Fruit fly (Drosophila melanogaster): ENCODE measurements around the gene ctrip.

The ctrip gene

DNA sequence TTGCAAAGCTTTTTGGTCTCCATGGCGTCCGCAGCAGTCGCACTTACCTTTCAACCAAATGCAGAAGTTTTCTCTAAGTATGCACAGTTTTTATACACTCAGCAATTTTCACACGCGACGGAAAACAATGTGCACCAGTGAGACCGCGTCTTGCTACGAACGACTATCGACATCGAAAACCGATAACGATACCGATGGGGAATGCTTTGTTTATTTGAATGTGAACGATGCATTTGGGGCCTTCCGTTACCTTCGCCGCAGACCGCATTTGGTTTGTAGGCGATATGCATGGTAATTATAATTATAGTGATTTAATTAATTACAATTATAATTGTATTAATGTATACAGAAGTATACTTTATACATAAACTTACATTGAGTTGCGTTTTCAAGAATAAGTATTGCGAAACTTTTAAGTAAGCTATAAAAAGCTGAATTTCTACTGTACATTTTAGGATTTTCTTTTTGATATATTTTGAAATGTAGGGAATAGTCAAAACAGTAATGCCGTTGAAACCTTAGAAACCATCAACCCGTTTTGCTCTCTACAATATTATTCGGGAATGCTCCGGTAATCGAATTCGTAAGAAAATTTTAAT lies at the start of gene ctrip, which contains the start of gene Hus1-like (continued):
- TF ChIP-seq CG12391 (tag; optimal IDR thresholded peaks at IDR 0.05) (peak; percentile 6), amos (GFP tag; IDR thresholded peaks at IDR 0.05; ENCODE audit: partially characterized antibody) (peak; percentile 69), CG17568 (GFP tag; optimal IDR thresholded peaks at IDR 0.05) (peak; percentile 19), Elba2 (GFP tag; optimal IDR thresholded peaks at IDR 0.05) (peak; percentile 74), lmd (GFP tag; IDR thresholded peaks at IDR 0.05) (0 out of 2 replicates have a peak, but pooled peaks have one; percentile 12), slp2 (GFP tag; optimal IDR thresholded peaks at IDR 0.05) (no peak), CG4617 (GFP tag; optimal IDR thresholded peaks at IDR 0.05; ENCODE audit: borderline replicate concordance) (peak; percentile 40), gfzf (GFP tag; optimal IDR thresholded peaks at IDR 0.05) (peak; percentile 39), CG9797 (GFP tag; optimal IDR thresholded peaks at IDR 0.05) (peak; percentile 69), salm (tag; optimal IDR thresholded peaks at IDR 0.05) (peak; percentile 2), CG8944 (GFP tag; optimal IDR thresholded peaks at IDR 0.05) (no peak), mirr (GFP tag; optimal IDR thresholded peaks at IDR 0.05) (peak; percentile 17), Abd-B (GFP tag; optimal IDR thresholded peaks at IDR 0.05) (peak; percentile 37), CG1024 (GFP tag; IDR thresholded peaks at IDR 0.05) (peak; percentile 81), lilli (GFP tag; optimal IDR thresholded peaks at IDR 0.05) (peak; percentile 15), nerfin-2 (GFP tag; IDR thresholded peaks at IDR 0.05; ENCODE audit: partially characterized antibody) (peak; percentile 51), CG13296 (GFP tag; optimal IDR thresholded peaks at IDR 0.05) (peak; percentile 31), Doc3 (GFP tag; IDR thresholded peaks at IDR 0.05; ENCODE audit: partially characterized antibody) (no peak), nom (GFP tag; optimal IDR thresholded peaks at IDR 0.05) (peak; percentile 35), Sry-δ (GFP tag; optimal IDR thresholded peaks at IDR 0.05) (peak; percentile 53), lab (GFP tag; optimal IDR thresholded peaks at IDR 0.05) (peak; percentile 24), CG7786 (GFP tag; optimal IDR thresholded peaks at IDR 0.05) (no peak), BEAF-32 (GFP tag; optimal IDR thresholded peaks at IDR 0.05) (peak; percentile 63), gsb-n (tag; optimal IDR thresholded peaks at IDR 0.05) (no peak), Doc2 (GFP tag; IDR thresholded peaks at IDR 0.05) (no peak), nmo (GFP tag; optimal IDR thresholded peaks at IDR 0.05) (peak; percentile 33), CG2199 (GFP tag; IDR thresholded peaks at IDR 0.05) (0 out of 3 replicates have a peak, but pooled peaks have one; percentile 44), phol (tag; optimal IDR thresholded peaks at IDR 0.05) (peak; percentile 33), CG12071 (GFP tag; optimal IDR thresholded peaks at IDR 0.05) (peak; percentile 16), z (GFP tag; IDR thresholded peaks at IDR 0.05) (0 out of 3 replicates have a peak, but pooled peaks have one; percentile 21), CG17328 (GFP tag; IDR thresholded peaks at IDR 0.05) (0 out of 2 replicates have a peak, but pooled peaks have one; percentile 38), CG10267 (tag; optimal IDR thresholded peaks at IDR 0.05) (peak; percentile 6), CG3838 (GFP tag; optimal IDR thresholded peaks at IDR 0.05) (no peak), CG34422 (GFP tag; IDR thresholded peaks at IDR 0.05) (peak; percentile 68; the same call in 1 of the 3 replicates), CG8924 (tag; optimal IDR thresholded peaks at IDR 0.05) (peak; percentile 37), CG2678 (tag; optimal IDR thresholded peaks at IDR 0.05) (no peak), unpg (GFP tag; optimal IDR thresholded peaks at IDR 0.05) (no peak), CG12659 (GFP tag; optimal IDR thresholded peaks at IDR 0.05) (peak; percentile 87), E2f2 (GFP tag; IDR thresholded peaks at IDR 0.05) (peak; percentile 43), PHDP (tag; optimal IDR thresholded peaks at IDR 0.05) (peak; percentile 24), ato (GFP tag; IDR thresholded peaks at IDR 0.05; ENCODE audit: partially characterized antibody) (peak; percentile 71), mld (GFP tag; IDR thresholded peaks at IDR 0.05; ENCODE audit: partially characterized antibody) (peak; percentile 67), Dp (GFP tag; optimal IDR thresholded peaks at IDR 0.05) (peak; percentile 17), Rfx (GFP tag; IDR thresholded peaks at IDR 0.05) (peak; percentile 64), insv (GFP tag; optimal IDR thresholded peaks at IDR 0.05) (no peak), HmgZ (tag; optimal IDR thresholded peaks at IDR 0.05) (peak; percentile 19), CG13287 (GFP tag; IDR thresholded peaks at IDR 0.05; ENCODE audit: partially characterized antibody) (peak; percentile 66), fu2 (GFP tag; optimal IDR thresholded peaks at IDR 0.05) (no peak)
